Fruit fly (Drosophila melanogaster): ENCODE data around the gene CG12116.

DNA sequence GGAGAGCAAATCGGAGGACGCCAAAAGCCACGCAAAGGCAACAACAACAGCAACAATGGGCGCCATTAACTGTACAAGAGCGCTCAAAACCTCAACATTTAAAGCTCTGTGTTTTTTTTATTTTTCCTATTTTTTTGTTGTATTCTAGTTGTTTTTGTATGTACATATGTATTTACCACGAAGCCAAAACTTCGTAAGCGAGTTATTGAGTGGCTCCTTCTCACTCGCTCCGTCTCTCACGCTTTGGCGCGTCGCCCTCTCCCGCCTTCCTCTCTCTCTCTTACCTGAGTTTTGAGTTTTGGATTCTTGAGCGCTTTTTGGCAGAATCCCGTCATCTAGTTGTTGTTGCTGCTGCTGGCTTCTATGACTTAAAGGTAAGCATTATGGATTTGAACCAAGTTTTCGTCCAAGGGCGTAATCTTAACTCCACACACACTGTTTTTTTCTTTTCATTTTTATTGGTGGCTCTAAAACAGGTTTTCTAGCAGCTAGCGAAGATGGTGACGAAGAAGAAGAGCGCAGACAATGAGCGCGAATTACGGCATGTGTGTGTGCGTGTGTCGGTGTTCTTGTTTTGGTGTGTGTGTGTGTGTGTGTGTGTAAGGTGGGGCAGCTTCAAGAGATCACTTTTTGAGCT, 49.3 kb upstream of the CG12116 start:
- TF ChIP-seq fd96Ca (GFP tag; IDR thresholded peaks at IDR 0.05) (no peak), CG17806 (tag; optimal IDR thresholded peaks at IDR 0.05) (no peak), CG13204 (GFP tag; optimal IDR thresholded peaks at IDR 0.05) (no peak), Ets98B (GFP tag; IDR thresholded peaks at IDR 0.05) (no peak; the same call in 1 of the 2 replicates), Pif1B (GFP tag; optimal IDR thresholded peaks at IDR 0.05) (no peak), CG15710 (tag; optimal IDR thresholded peaks at IDR 0.05) (peak; percentile 16), EcR (GFP tag; optimal IDR thresholded peaks at IDR 0.05) (peak; percentile 16)
